Fruit fly (Drosophila melanogaster) whole organism, prepupa: Measurements from ENCODE around the gene Hml.

Experiments used
- CG1621 ChIP-seq: fragments of 200-800 bp; sonication (Bioruptor generic); optimal IDR thresholded peaks from 3 replicates; lab custom pipeline; 2018; ENCODE audit warnings: missing biosample characterization, mild to moderate bottlenecking, missing genetic modification characterization
- CG16779 ChIP-seq: fragments of 200-800 bp; sonication (Bioruptor generic); optimal IDR thresholded peaks from 3 replicates; lab custom pipeline; 2017; ENCODE audit warnings: missing biosample characterization, mild to moderate bottlenecking, missing genetic modification characterization
- CG6808 ChIP-seq: fragments of 200-800 bp; sonication (Bioruptor generic); optimal IDR thresholded peaks from 3 replicates; lab custom pipeline; 2017; ENCODE audit warnings: missing biosample characterization, missing genetic modification characterization, mild to moderate bottlenecking, moderate library complexity, missing genetic modification reagents
- Hr39 ChIP-seq: fragments of 200-800 bp; sonication (Bioruptor generic); optimal IDR thresholded peaks from 2 replicates; lab custom pipeline; 2016; ENCODE audit warnings: missing biosample characterization, missing genetic modification characterization
- Lpt ChIP-seq: fragments of 200-800 bp; sonication (Bioruptor generic); optimal IDR thresholded peaks from 3 replicates; lab custom pipeline; 2016; ENCODE audit warnings: missing biosample characterization, missing genetic modification characterization
- Sox102F ChIP-seq: fragments of 200-800 bp; sonication (Bioruptor generic); optimal IDR thresholded peaks from 2 replicates; lab custom pipeline; 2016; ENCODE audit warnings: missing biosample characterization, mild to moderate bottlenecking, missing genetic modification characterization
- Sox15 ChIP-seq: fragments of 200-800 bp; sonication (Bioruptor generic); optimal IDR thresholded peaks from 3 replicates; lab custom pipeline; 2016; ENCODE audit warnings: missing biosample characterization, missing genetic modification characterization
- salr ChIP-seq, 2 experiments: fragments of 200-800 bp; sonication (Bioruptor generic); optimal IDR thresholded peaks; 3 replicates each; lab custom pipeline; 2016 to 2018; ENCODE audit warnings: missing biosample characterization in 2 of 2, missing genetic modification characterization in 2 of 2, mild to moderate bottlenecking in 1 of 2
- svp ChIP-seq: fragments of 200-800 bp; sonication (Bioruptor generic); peaks from one replicate; lab custom pipeline; 2016; ENCODE audit warnings: missing biosample characterization, missing genetic modification characterization

DNA sequence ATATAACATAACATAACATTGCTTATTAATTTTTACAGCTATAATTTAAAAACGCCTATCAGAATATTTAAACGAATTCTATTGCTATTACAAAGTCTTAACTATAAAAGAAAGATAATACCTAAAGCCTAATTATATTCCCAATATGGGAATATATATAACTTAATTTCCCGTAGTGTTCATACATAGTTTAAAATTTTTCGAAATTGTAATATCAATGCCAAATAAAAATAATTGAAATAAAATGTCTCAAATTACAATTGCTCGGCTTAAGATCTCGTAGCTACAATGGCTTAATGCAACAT is 58.1 kb downstream of the Hml start:
- TF ChIP-seq salr (GFP tag; optimal IDR thresholded peaks at IDR 0.05; lab: Kevin White, UChicago) = no peak
- TF ChIP-seq svp (GFP tag; lab: Kevin White, UChicago) = no peak
- no peak for TF ChIP-seq CG16779 (tag; lab: Kevin White, UChicago)
- no peak for TF ChIP-seq Sox15 (GFP tag; lab: Kevin White, UChicago)
- TF ChIP-seq Hr39 (GFP tag; lab: Kevin White, UChicago) = no peak
- no peak for TF ChIP-seq Sox102F (GFP tag; lab: Kevin White, UChicago)
- no peak for TF ChIP-seq CG6808 (GFP tag; lab: Kevin White, UChicago)
- no peak for TF ChIP-seq Lpt (GFP tag; lab: Kevin White, UChicago)
- no peak for TF ChIP-seq CG1621 (tag; lab: Kevin White, UChicago)
